Worm (Caenorhabditis elegans) whole organism, midembryonic: ENCODE measurements around the gene F16B3.3.

Experiments used
- T22C8.4 ChIP-seq: fragments of 200-800 bp; sonication (Bioruptor generic); IDR thresholded peaks from 2 replicates; pipeline ENCODE4 v1.3.6; 2022; ENCODE audit warnings: missing genetic modification characterization, missing compliant biosample characterization
- flt-1 ChIP-seq: fragments of 200-800 bp; sonication (Bioruptor generic); IDR thresholded peaks from 2 replicates; pipeline ENCODE4 v1.3.6; 2022; ENCODE audit warnings: missing genetic modification characterization, missing compliant biosample characterization

DNA sequence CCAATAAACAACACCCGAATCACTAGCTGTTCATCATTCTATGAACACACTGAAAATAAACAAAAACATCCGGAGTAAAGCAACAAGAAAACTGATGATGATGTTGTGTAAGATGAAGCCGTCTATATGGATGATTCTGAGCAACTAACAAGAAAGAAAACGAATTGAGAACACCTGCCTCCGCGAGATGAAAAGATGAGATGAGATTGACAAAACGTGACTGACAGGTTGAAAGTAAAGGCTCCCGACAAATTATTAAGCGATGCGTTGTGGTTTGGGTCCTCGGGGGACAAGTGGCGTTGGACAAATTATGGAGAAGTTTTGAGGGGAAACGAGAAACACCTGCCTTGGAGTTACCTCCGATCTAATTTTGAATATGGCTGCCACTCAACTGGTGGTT, 8.3 kb upstream of the F16B3.3 start:
- TF ChIP-seq flt-1 (GFP tag; lab: Robert Waterston, UW) (no peak), T22C8.4 (GFP tag; lab: Robert Waterston, UW) (no peak)
